Worm (Caenorhabditis elegans) whole organism, late embryonic: ENCODE measurements around the gene fbxa-89.

ENCODE experiments used
- F13H6.1 ChIP-seq: sonication (generic microtip); optimal IDR thresholded peaks from 2 replicates; lab custom pipeline; 2016; ENCODE audit warnings: missing genetic modification characterization, missing compliant biosample characterization
- K02D7.2 ChIP-seq: sonication (generic microtip); optimal IDR thresholded peaks from 2 replicates; lab custom pipeline; 2017; ENCODE audit warnings: mild to moderate bottlenecking, missing genetic modification characterization, missing compliant biosample characterization
- ama-1 ChIP-seq: fragments of 150-350 bp; optimal IDR thresholded peaks from 2 replicates; lab custom pipeline; 2014
- eyg-1 ChIP-seq: sonication (generic microtip); optimal IDR thresholded peaks from 2 replicates; lab custom pipeline; 2016; ENCODE audit warnings: missing genotype, missing genetic modification characterization, missing compliant biosample characterization
- lin-11 ChIP-seq: fragments of 200-800 bp; sonication (Bioruptor generic); optimal IDR thresholded peaks from 2 replicates; lab custom pipeline; 2018; ENCODE audit warnings: mild to moderate bottlenecking, missing genetic modification characterization, missing compliant biosample characterization
- nhr-11 ChIP-seq: fragments of 150-350 bp; optimal IDR thresholded peaks from 2 replicates; lab custom pipeline; 2014; ENCODE audit warnings: missing biosample characterization, missing genetic modification characterization
- pag-3 ChIP-seq: sonication (generic microtip); optimal IDR thresholded peaks from 2 replicates; lab custom pipeline; 2016; ENCODE audit warnings: missing compliant biosample characterization, missing genetic modification characterization, borderline replicate concordance
- pax-1 ChIP-seq: fragments of 150-350 bp; optimal IDR thresholded peaks from 2 replicates; lab custom pipeline; 2014; ENCODE audit warnings: missing biosample characterization, missing genetic modification characterization
- unc-86 ChIP-seq: sonication (generic microtip); optimal IDR thresholded peaks from 2 replicates; lab custom pipeline; 2016; ENCODE audit warnings: missing genetic modification characterization, missing compliant biosample characterization

- no peak for TF ChIP-seq K02D7.2 (tag; lab: Kevin White, UChicago)
- no peak for TF ChIP-seq eyg-1 (tag; lab: Kevin White, UChicago)
- TF ChIP-seq F13H6.1 (tag; lab: Kevin White, UChicago) = no peak
- no peak for TF ChIP-seq unc-86 (tag; lab: Kevin White, UChicago)
- no peak for TF ChIP-seq ama-1 (lab: Kevin White, UChicago)
- TF ChIP-seq lin-11 (tag; lab: Kevin White, UChicago) = no peak
- no peak for TF ChIP-seq pax-1
- TF ChIP-seq pag-3 = no peak
- TF ChIP-seq nhr-11 (tag; lab: Kevin White, UChicago) = no peak
Measured at ce11 chrIII:12269807-12270206, 33.8 kb downstream of the fbxa-89 start.
